Fruit fly (Drosophila melanogaster): ENCODE data around the gene cm.

cm gene

DNA sequence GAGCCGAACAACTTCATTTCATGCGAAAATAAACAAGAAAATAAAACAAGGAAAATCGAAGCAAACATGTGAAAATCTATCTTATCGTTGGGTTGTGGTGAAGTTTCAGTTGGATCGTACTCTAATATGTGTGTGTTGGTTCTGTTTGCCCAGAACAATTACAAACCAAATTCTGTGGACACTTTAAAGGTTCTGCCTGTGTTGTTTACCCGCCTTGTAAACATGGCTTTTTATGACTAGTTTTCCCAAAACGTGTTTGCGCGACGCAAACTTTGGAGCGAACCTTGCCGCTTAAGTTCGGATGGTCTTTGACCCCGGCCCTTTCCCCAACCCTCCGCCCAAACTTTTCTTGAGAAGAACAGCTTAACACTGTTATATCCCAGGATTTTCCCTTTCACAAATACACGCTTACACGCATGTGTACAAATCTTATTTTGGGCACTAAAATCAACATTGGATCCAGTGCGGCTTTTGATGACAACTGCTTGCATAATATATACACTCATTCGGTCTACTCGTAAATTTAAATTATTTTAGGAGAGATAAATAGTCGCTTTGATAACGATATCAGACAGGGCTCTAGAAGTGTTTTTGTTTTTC lies 6.7 kb downstream of the cm start (continued):
- peak; percentile 67 for TF ChIP-seq CG11247 (GFP tag; IDR thresholded peaks at IDR 0.05)
- TF ChIP-seq Dad (GFP tag; optimal IDR thresholded peaks at IDR 0.05) = peak; percentile 46
- no peak for TF ChIP-seq Ada2b (GFP tag; IDR thresholded peaks at IDR 0.05)
- TF ChIP-seq emc (GFP tag; optimal IDR thresholded peaks at IDR 0.05) = peak; percentile 20
- no peak for TF ChIP-seq D (optimal IDR thresholded peaks at IDR 0.05)
- TF ChIP-seq D (GFP tag; optimal IDR thresholded peaks at IDR 0.05) = peak; percentile 91
- TF ChIP-seq Rx (GFP tag; IDR thresholded peaks at IDR 0.05) = peak; percentile 61
- TF ChIP-seq Hr39 (optimal IDR thresholded peaks at IDR 0.05) = no peak
- TF ChIP-seq bowl (GFP tag; IDR thresholded peaks at IDR 0.05) = no peak
- TF ChIP-seq Optix (GFP tag; IDR thresholded peaks at IDR 0.05) = peak; percentile 72
- TF ChIP-seq CG33557 (GFP tag; optimal IDR thresholded peaks at IDR 0.05) = peak; percentile 98
- peak; percentile 71 for TF ChIP-seq CG17385 (GFP tag; optimal IDR thresholded peaks at IDR 0.05)
- TF ChIP-seq CG17912 (GFP tag; optimal IDR thresholded peaks at IDR 0.05) = peak; percentile 62
- TF ChIP-seq nerfin-1 (tag; optimal IDR thresholded peaks at IDR 0.05) = peak; percentile 83
- TF ChIP-seq CG8281 (tag; optimal IDR thresholded peaks at IDR 0.05) = peak; percentile 65
- TF ChIP-seq az2 (GFP tag; optimal IDR thresholded peaks at IDR 0.05) = peak; percentile 42
- peak; percentile 39; the same call in 1 of the 2 replicates for TF ChIP-seq Nf-YA (GFP tag; IDR thresholded peaks at IDR 0.05)
- no peak for TF ChIP-seq hbn (GFP tag; IDR thresholded peaks at IDR 0.05; ENCODE audit: partially characterized antibody)
- no peak for TF ChIP-seq CG42726 (GFP tag; IDR thresholded peaks at IDR 0.05; ENCODE audit: partially characterized antibody)
- peak; percentile 94 for TF ChIP-seq CG9727 (GFP tag; optimal IDR thresholded peaks at IDR 0.05)
- peak; percentile 88 for TF ChIP-seq zfh1 (GFP tag; IDR thresholded peaks at IDR 0.05)
- TF ChIP-seq CG1603 (tag; optimal IDR thresholded peaks at IDR 0.05) = peak; percentile 90
- TF ChIP-seq rib (GFP tag; IDR thresholded peaks at IDR 0.05) = no peak
- peak; percentile 88 for TF ChIP-seq lab (GFP tag; optimal IDR thresholded peaks at IDR 0.05)
- peak; percentile 1 for TF ChIP-seq BEAF-32 (GFP tag; optimal IDR thresholded peaks at IDR 0.05)
- TF ChIP-seq MTF-1 (GFP tag; optimal IDR thresholded peaks at IDR 0.05; ENCODE audit: borderline replicate concordance) = peak; percentile 94
- no peak for TF ChIP-seq prd (optimal IDR thresholded peaks at IDR 0.05)
- TF ChIP-seq prd (GFP tag; IDR thresholded peaks at IDR 0.05) = peak; percentile 73
- 0 out of 2 replicates have a peak, but pooled peaks have one; percentile 34 for TF ChIP-seq klu (GFP tag; IDR thresholded peaks at IDR 0.05)
- no peak for TF ChIP-seq Sin3A (optimal IDR thresholded peaks at IDR 0.05)
- TF ChIP-seq p53 (GFP tag; optimal IDR thresholded peaks at IDR 0.05) = peak; percentile 81
- no peak for TF ChIP-seq Aef1 (GFP tag; IDR thresholded peaks at IDR 0.05)
- TF ChIP-seq CG12299 (tag; optimal IDR thresholded peaks at IDR 0.05) = peak; percentile 83
- TF ChIP-seq Hr51 (GFP tag; optimal IDR thresholded peaks at IDR 0.05) = peak in 1 of 2 experiments; percentile 89
- TF ChIP-seq unc-4 (GFP tag; IDR thresholded peaks at IDR 0.05; ENCODE audit: partially characterized antibody) = no peak
- peak; percentile 96 for TF ChIP-seq CG6813 (GFP tag; optimal IDR thresholded peaks at IDR 0.05)
- no peak for TF ChIP-seq gfzf (GFP tag; optimal IDR thresholded peaks at IDR 0.05)
- no peak for TF ChIP-seq Gug (GFP tag; IDR thresholded peaks at IDR 0.05)
- peak; percentile 86 for TF ChIP-seq CG7556 (GFP tag; optimal IDR thresholded peaks at IDR 0.05)
- TF ChIP-seq Mad (GFP tag; optimal IDR thresholded peaks at IDR 0.05) = peak; percentile 82
- peak; percentile 66 for TF ChIP-seq slou (GFP tag; optimal IDR thresholded peaks at IDR 0.05)
- peak; percentile 92 for TF ChIP-seq CG14710 (tag; optimal IDR thresholded peaks at IDR 0.05)
- TF ChIP-seq ERR (GFP tag; optimal IDR thresholded peaks at IDR 0.05) = peak; percentile 48
- no peak for TF ChIP-seq lov (optimal IDR thresholded peaks at IDR 0.05)
- TF ChIP-seq lov (GFP tag; IDR thresholded peaks at IDR 0.05) = peak; percentile 91
- peak; percentile 74 for TF ChIP-seq trem (tag; optimal IDR thresholded peaks at IDR 0.05)
- TF ChIP-seq lilli (GFP tag; optimal IDR thresholded peaks at IDR 0.05) = peak; percentile 58
- peak; percentile 64 for TF ChIP-seq TFAM (GFP tag; optimal IDR thresholded peaks at IDR 0.05)
- TF ChIP-seq her (GFP tag; optimal IDR thresholded peaks at IDR 0.05) = peak; percentile 87
- no peak for TF ChIP-seq Taf1 (GFP tag; IDR thresholded peaks at IDR 0.05)
- peak; percentile 46 for TF ChIP-seq Sox102F (GFP tag; optimal IDR thresholded peaks at IDR 0.05)
